Worm (Caenorhabditis elegans) whole organism, mixed stage, embryonic: Measurements from ENCODE around the gene Y50D4A.6.

Experiments used
- M03D4.4 ChIP-seq: sonication (generic microtip); optimal IDR thresholded peaks from 2 replicates; lab custom pipeline; 2017; ENCODE audit warnings: mild to moderate bottlenecking, missing genetic modification characterization, missing compliant biosample characterization
- bed-3 ChIP-seq: fragments of 200-800 bp; sonication (Bioruptor generic); optimal IDR thresholded peaks from 3 replicates; lab custom pipeline; 2018; ENCODE audit warnings: mild to moderate bottlenecking, missing genetic modification characterization, moderate library complexity, missing compliant biosample characterization
- cnd-1 ChIP-seq: fragments of 200-800 bp; sonication (Bioruptor generic); optimal IDR thresholded peaks from 2 replicates; lab custom pipeline; 2018; ENCODE audit warnings: mild to moderate bottlenecking, missing genetic modification characterization, missing compliant biosample characterization
- lsy-2 ChIP-seq: fragments of 150-350 bp; optimal IDR thresholded peaks from 2 replicates; lab custom pipeline; 2014; ENCODE audit warnings: missing biosample characterization, missing genetic modification characterization
- mab-5 ChIP-seq: fragments of 150-350 bp; optimal IDR thresholded peaks from 2 replicates; lab custom pipeline; 2014; ENCODE audit warnings: missing biosample characterization, missing genetic modification characterization
- nhr-237 ChIP-seq: fragments of 150-350 bp; optimal IDR thresholded peaks from 2 replicates; lab custom pipeline; 2014; ENCODE audit warnings: missing biosample characterization, missing genetic modification characterization
- snpc-4 ChIP-seq: fragments of 150-350 bp; optimal IDR thresholded peaks from 2 replicates; lab custom pipeline; 2014; ENCODE audit warnings: missing biosample characterization, missing genetic modification characterization
- unc-39 ChIP-seq: fragments of 150-350 bp; optimal IDR thresholded peaks from 2 replicates; lab custom pipeline; 2014; ENCODE audit warnings: missing biosample characterization, missing genetic modification characterization
- ztf-11 ChIP-seq: fragments of 150-350 bp; optimal IDR thresholded peaks from 2 replicates; lab custom pipeline; 2014; ENCODE audit warnings: missing biosample characterization, missing genetic modification characterization

ce11 chrV:1206971-1207370, 7.9 kb upstream of the Y50D4A.6 start, which contains the start of gene Y50D4A.5:
- no peak for TF ChIP-seq ztf-11 (tag; lab: Kevin White, UChicago)
- no peak for TF ChIP-seq cnd-1
- no peak for TF ChIP-seq lsy-2 (tag; lab: Kevin White, UChicago)
- TF ChIP-seq bed-3 = no peak
- TF ChIP-seq M03D4.4 (tag; lab: Kevin White, UChicago) = no peak
- TF ChIP-seq mab-5 = no peak
- no peak for TF ChIP-seq unc-39
- TF ChIP-seq snpc-4 (tag; lab: Kevin White, UChicago) = no peak
- no peak for TF ChIP-seq nhr-237 (tag; lab: Kevin White, UChicago)
